Fruit fly (Drosophila melanogaster): ENCODE results near the gene CG33630.

Gene CG33630

dm6 chr3R:10062324-10062723 lies at the start of gene CG33630:
CG33630 (plus strand) TSS chr3R:10062624.
- TF ChIP-seq Sin3A (optimal IDR thresholded peaks at IDR 0.05), result no peak
- no peak for TF ChIP-seq h (optimal IDR thresholded peaks at IDR 0.05)
- no peak for TF ChIP-seq insv (optimal IDR thresholded peaks at IDR 0.05)
- TF ChIP-seq psq (optimal IDR thresholded peaks at IDR 0.05), result no peak
- no peak for TF ChIP-seq ttk (optimal IDR thresholded peaks at IDR 0.05)
- no peak for TF ChIP-seq Myc (optimal IDR thresholded peaks at IDR 0.05)

- no peak for TF ChIP-seq insv (optimal IDR thresholded peaks at IDR 0.05)
- no peak for TF ChIP-seq psq (optimal IDR thresholded peaks at IDR 0.05)
- no peak for TF ChIP-seq Myc (optimal IDR thresholded peaks at IDR 0.05)
These were observed 38.3 kb upstream of the CG33630 start for dm6 chr3R:10024032-10024712.

DNA sequence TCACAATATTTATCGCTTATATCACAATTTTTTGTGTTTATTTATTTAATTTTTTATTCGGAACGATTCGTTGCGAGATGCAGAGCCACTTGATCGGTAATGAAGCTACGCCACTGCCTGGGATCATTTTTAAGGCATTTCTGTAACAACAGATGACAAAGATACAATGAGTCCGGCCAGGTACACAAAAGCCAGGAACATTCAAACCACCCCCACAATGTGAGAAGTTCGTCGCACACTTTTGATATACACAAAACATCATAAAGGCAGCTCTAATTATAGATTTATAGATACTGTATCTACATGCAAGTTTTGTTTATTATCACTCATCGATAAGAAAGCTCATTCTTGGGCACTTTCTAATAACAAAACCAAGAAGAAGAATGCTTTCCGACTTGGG lies 37.4 kb upstream of the CG33630 start, which contains the start of gene CG31407:
TSS of gene CG31407 (minus strand) at position 101 of the 400 bp plus-strand sequence.
- TF ChIP-seq insv (optimal IDR thresholded peaks at IDR 0.05), result no peak
- TF ChIP-seq ttk (optimal IDR thresholded peaks at IDR 0.05), result no peak
- TF ChIP-seq Myc (optimal IDR thresholded peaks at IDR 0.05), result no peak
- no peak for TF ChIP-seq h (optimal IDR thresholded peaks at IDR 0.05)
- no peak for TF ChIP-seq Sin3A (optimal IDR thresholded peaks at IDR 0.05)
- no peak for TF ChIP-seq psq (optimal IDR thresholded peaks at IDR 0.05)

dm6 chr3R:10028378-10028777 lies 34.0 kb upstream of the CG33630 start:
- TF ChIP-seq insv (optimal IDR thresholded peaks at IDR 0.05) (no peak), psq (optimal IDR thresholded peaks at IDR 0.05) (no peak), Myc (optimal IDR thresholded peaks at IDR 0.05) (no peak), h (optimal IDR thresholded peaks at IDR 0.05) (no peak), Sin3A (optimal IDR thresholded peaks at IDR 0.05) (no peak), ttk (optimal IDR thresholded peaks at IDR 0.05) (no peak)

- TF ChIP-seq insv (optimal IDR thresholded peaks at IDR 0.05), result no peak
- no peak for TF ChIP-seq h (optimal IDR thresholded peaks at IDR 0.05)
- TF ChIP-seq Sin3A (optimal IDR thresholded peaks at IDR 0.05), result no peak
- no peak for TF ChIP-seq Myc (optimal IDR thresholded peaks at IDR 0.05)
- no peak for TF ChIP-seq psq (optimal IDR thresholded peaks at IDR 0.05)
- TF ChIP-seq ttk (optimal IDR thresholded peaks at IDR 0.05), result no peak
These were observed 30.9 kb upstream of the CG33630 start for dm6 chr3R:10031480-10031879.

DNA sequence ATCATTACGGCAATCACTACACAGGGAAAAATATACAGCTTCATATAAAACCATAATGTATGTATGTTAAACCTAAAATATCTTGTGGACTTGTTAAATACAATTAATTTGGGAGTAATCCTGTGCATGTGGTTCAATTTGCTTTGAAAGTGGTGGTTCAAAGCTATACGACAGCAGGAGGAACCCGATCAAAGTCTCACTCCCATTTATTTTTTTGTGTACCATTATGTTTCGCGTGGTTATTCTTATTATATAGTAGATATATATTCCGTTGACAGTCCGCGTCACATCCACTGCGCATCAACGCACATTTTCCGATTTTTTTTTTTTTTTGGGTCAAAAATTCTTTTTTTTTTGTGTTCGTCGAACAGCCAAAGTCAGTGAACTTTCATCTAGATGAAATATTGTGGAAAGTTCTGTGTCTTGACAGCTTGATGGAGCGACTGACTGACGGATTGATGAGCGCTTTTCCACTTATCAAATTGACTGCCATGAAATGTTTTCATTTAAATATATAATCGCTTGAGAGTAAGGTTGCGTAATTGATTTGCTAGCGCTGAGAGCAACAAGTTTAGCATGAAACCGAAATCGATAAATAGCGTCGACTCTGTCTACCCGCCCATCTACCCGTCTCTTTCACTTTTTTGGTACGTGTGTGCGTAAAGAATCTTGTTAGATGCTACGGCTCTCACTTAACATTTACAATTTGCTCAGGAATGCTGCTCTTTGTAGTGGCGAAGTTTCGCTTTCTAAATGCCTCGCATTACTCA lies 29.3 kb upstream of the CG33630 start:
- no peak for TF ChIP-seq psq (optimal IDR thresholded peaks at IDR 0.05)
- TF ChIP-seq Sin3A (optimal IDR thresholded peaks at IDR 0.05), result no peak
- TF ChIP-seq insv (optimal IDR thresholded peaks at IDR 0.05), result no peak
- no peak for TF ChIP-seq ttk (optimal IDR thresholded peaks at IDR 0.05)
- TF ChIP-seq h (optimal IDR thresholded peaks at IDR 0.05), result no peak
- no peak for TF ChIP-seq Myc (optimal IDR thresholded peaks at IDR 0.05)

DNA sequence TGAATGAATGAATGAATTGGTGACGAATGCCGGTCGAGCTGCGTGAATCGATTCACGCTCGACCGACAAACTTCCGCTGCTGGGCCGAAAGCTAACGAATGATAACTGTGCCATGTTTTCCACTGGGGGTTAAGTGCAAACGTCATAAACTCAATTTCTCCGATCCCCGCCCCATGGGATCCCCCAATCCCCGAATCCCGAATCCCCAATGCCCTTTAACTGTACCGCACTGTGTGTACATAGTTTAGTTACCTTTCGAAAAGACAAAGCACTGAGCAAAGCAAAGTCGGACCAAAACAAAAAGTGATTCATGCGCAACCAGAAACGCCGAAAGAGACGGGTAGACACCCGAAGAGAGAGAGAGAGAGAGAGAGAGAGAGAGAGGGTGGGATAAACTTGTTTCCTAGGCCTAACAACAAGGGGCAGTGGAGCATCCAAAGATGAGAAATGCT lies 27.4 kb upstream of the CG33630 start:
- no peak for TF ChIP-seq Myc (optimal IDR thresholded peaks at IDR 0.05)
- TF ChIP-seq h (optimal IDR thresholded peaks at IDR 0.05), result no peak
- TF ChIP-seq ttk (optimal IDR thresholded peaks at IDR 0.05), result no peak
- TF ChIP-seq psq (optimal IDR thresholded peaks at IDR 0.05), result no peak
- no peak for TF ChIP-seq Sin3A (optimal IDR thresholded peaks at IDR 0.05)
- TF ChIP-seq insv (optimal IDR thresholded peaks at IDR 0.05), result no peak

DNA sequence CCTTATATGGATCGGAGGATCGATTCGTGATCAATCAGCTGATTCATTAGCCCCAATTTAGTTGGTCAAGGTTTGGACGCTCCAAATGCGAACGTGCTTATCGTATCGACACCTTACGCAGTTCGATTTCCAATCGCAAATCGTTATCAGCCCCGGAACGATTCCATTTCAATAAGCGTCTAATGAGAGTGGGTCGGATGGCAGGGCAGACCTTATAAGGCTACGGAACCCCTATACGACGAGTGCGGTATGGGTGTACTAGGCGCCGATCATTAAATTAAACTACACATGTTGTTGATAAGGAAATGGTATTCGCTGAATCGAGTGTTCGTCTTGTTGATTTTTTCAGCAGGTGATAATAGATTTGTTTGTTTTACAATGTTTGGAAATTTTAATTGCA lies 26.7 kb upstream of the CG33630 start:
- TF ChIP-seq insv (optimal IDR thresholded peaks at IDR 0.05) (no peak), Myc (optimal IDR thresholded peaks at IDR 0.05) (no peak), h (optimal IDR thresholded peaks at IDR 0.05) (no peak), psq (optimal IDR thresholded peaks at IDR 0.05) (no peak), ttk (optimal IDR thresholded peaks at IDR 0.05) (no peak), Sin3A (optimal IDR thresholded peaks at IDR 0.05) (no peak)

DNA sequence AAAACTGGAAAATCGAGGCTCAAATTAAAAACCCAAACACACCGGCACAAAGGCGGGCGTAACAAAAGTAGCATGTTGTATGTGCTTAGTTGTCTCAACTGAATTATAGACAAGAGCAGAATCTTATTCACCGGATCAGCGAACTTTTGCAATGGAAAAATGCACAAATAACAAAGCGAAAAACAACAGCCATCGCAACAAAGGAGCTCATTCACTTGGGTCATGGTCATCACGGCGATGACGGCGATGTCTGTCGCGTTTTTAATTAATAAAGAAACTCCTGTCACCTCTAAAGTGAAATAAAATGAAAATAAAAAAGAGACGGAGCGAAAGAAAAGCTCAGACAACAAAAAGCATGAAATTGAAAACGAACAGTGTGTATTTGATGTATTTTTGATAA lies 23.2 kb upstream of the CG33630 start:
- TF ChIP-seq Sin3A (optimal IDR thresholded peaks at IDR 0.05) (no peak), insv (optimal IDR thresholded peaks at IDR 0.05) (no peak), h (optimal IDR thresholded peaks at IDR 0.05) (no peak), psq (optimal IDR thresholded peaks at IDR 0.05) (no peak), Myc (optimal IDR thresholded peaks at IDR 0.05) (no peak), ttk (optimal IDR thresholded peaks at IDR 0.05) (no peak)

dm6 chr3R:10040505-10040904 lies 21.9 kb upstream of the CG33630 start:
- TF ChIP-seq Sin3A (optimal IDR thresholded peaks at IDR 0.05) (no peak), h (optimal IDR thresholded peaks at IDR 0.05) (no peak), Myc (optimal IDR thresholded peaks at IDR 0.05) (no peak), ttk (optimal IDR thresholded peaks at IDR 0.05) (no peak), psq (optimal IDR thresholded peaks at IDR 0.05) (no peak), insv (optimal IDR thresholded peaks at IDR 0.05) (no peak)

dm6 chr3R:10042024-10042663 lies 20.3 kb upstream of the CG33630 start:
- TF ChIP-seq insv (optimal IDR thresholded peaks at IDR 0.05) (no peak), Sin3A (optimal IDR thresholded peaks at IDR 0.05) (no peak), Myc (optimal IDR thresholded peaks at IDR 0.05) (no peak), psq (optimal IDR thresholded peaks at IDR 0.05) (no peak), h (optimal IDR thresholded peaks at IDR 0.05) (no peak), ttk (optimal IDR thresholded peaks at IDR 0.05) (no peak)
